Worm (Caenorhabditis elegans) whole organism, L4 larva: ENCODE data around the gene B0244.5.

Experiments used
- ceh-44 ChIP-seq: fragments of 200-800 bp; sonication (Bioruptor generic); IDR thresholded peaks from 2 replicates; pipeline ENCODE4 v1.3.6; 2022; ENCODE audit warnings: missing genetic modification reagents, missing genetic modification characterization, missing compliant biosample characterization
- ctbp-1 ChIP-seq: fragments of 200-800 bp; sonication (Bioruptor generic); IDR thresholded peaks from 2 replicates; pipeline ENCODE4 v1.3.6; 2022; ENCODE audit warnings: missing genetic modification reagents, missing genetic modification characterization, missing compliant biosample characterization
- nhr-41 ChIP-seq: fragments of 200-800 bp; sonication (Bioruptor generic); IDR thresholded peaks from 2 replicates; pipeline ENCODE4 v1.3.6; 2022; ENCODE audit warnings: missing genetic modification reagents, missing genetic modification characterization, missing compliant biosample characterization
- nhr-42 ChIP-seq: fragments of 200-800 bp; sonication (Bioruptor generic); IDR thresholded peaks from 2 replicates; pipeline ENCODE4 v1.3.6; 2022; ENCODE audit warnings: missing genetic modification characterization, missing compliant biosample characterization
- nhr-76 ChIP-seq: fragments of 150-350 bp; optimal IDR thresholded peaks from 2 replicates; lab custom pipeline; 2014; ENCODE audit warnings: missing biosample characterization, missing genetic modification characterization
- pha-4 ChIP-seq, 2 experiments: fragments of 150-350 bp in 1 of 2; fragments of 200-800 bp in 1 of 2; sonication (Bioruptor generic) in 1 of 2; IDR thresholded peaks in 1 of 2; optimal IDR thresholded peaks in 1 of 2; 2 replicates each; pipeline versions ENCODE4 v1.3.6 to Lab custom; 2014 to 2022; ENCODE audit warnings: missing genetic modification characterization in 2 of 2, missing genetic modification reagents in 2 of 2, missing biosample characterization in 1 of 2, missing compliant biosample characterization in 1 of 2
- unc-62 ChIP-seq, 3 experiments: fragments of 150-350 bp in 1 of 3; sonication (generic microtip); optimal IDR thresholded peaks in 2 of 3; peaks in 1 of 3; 1 replicate in 1 of 3; 2 replicates in 2 of 3; lab custom pipeline; 2014 to 2017; ENCODE audit warnings: missing biosample characterization in 3 of 3, missing genetic modification characterization in 3 of 3, missing genetic modification reagents in 3 of 3, missing genotype in 1 of 3

- TF ChIP-seq ctbp-1 (GFP tag; lab: Robert Waterston, UW) (0 out of 2 replicates have a peak, but pooled peaks have one; percentile 7), nhr-42 (no peak), nhr-41 (no peak), pha-4 (GFP tag; IDR thresholded peaks at IDR 0.05; lab: Robert Waterston, UW) (no peak), pha-4 (tag; optimal IDR thresholded peaks at IDR 0.05; lab: Kevin White, UChicago) (no peak), nhr-76 (tag; lab: Kevin White, UChicago) (no peak), unc-62 (GFP tag; optimal IDR thresholded peaks at IDR 0.05 in 1 of 2; lab: Kevin White, UChicago) (peak in 1 of 2 experiments; percentile 1), unc-62 (tag; optimal IDR thresholded peaks at IDR 0.05; lab: Kevin White, UChicago) (no peak), ceh-44 (no peak)
Observed at ce11 chrIII:5760721-5761120, 16.0 kb downstream of the B0244.5 start.
